Worm (Caenorhabditis elegans) whole organism, L3 larva: ENCODE results near the gene srlf-37.

ENCODE experiments used
- ZK546.5 ChIP-seq: sonication (generic microtip); optimal IDR thresholded peaks from 2 replicates; lab custom pipeline; 2017; ENCODE audit warnings: missing biosample characterization, missing genetic modification characterization
- aly-2 ChIP-seq: fragments of 150-350 bp; optimal IDR thresholded peaks from 2 replicates; lab custom pipeline; 2014; ENCODE audit warnings: missing biosample characterization, missing genetic modification characterization
- ama-1 ChIP-seq: fragments of 150-350 bp; optimal IDR thresholded peaks from 2 replicates; lab custom pipeline; 2018
- ceh-16 ChIP-seq: sonication (generic microtip); optimal IDR thresholded peaks from 2 replicates; lab custom pipeline; 2017; ENCODE audit warnings: missing biosample characterization, missing genetic modification characterization
- ceh-82 ChIP-seq: fragments of 150-350 bp; optimal IDR thresholded peaks from 2 replicates; lab custom pipeline; 2014; ENCODE audit warnings: missing biosample characterization, missing genetic modification characterization
- ceh-9 ChIP-seq: sonication (generic microtip); optimal IDR thresholded peaks from 2 replicates; lab custom pipeline; 2018; ENCODE audit warnings: missing biosample characterization, missing genetic modification characterization
- egl-27 ChIP-seq: sonication (generic microtip); optimal IDR thresholded peaks from 4 replicates; lab custom pipeline; 2017; ENCODE audit warnings: missing biosample characterization, missing genetic modification reagents, missing genetic modification characterization
- egl-5 ChIP-seq: fragments of 150-350 bp; optimal IDR thresholded peaks from 2 replicates; lab custom pipeline; 2017; ENCODE audit warnings: missing biosample characterization, missing genetic modification reagents, missing genetic modification characterization, inconsistent platforms
- elt-1 ChIP-seq: fragments of 150-350 bp; optimal IDR thresholded peaks from 2 replicates; lab custom pipeline; 2014; ENCODE audit warnings: missing biosample characterization, missing genetic modification characterization
- elt-2 ChIP-seq: sonication (generic microtip); optimal IDR thresholded peaks from 2 replicates; lab custom pipeline; 2016; ENCODE audit warnings: missing genetic modification reagents, mild to moderate bottlenecking, missing genetic modification characterization, missing compliant biosample characterization
- elt-3 ChIP-seq, 3 experiments: fragments of 150-350 bp in 1 of 3; sonication (generic microtip) in 2 of 3; optimal IDR thresholded peaks; 2 replicates in 2 of 3; 4 replicates in 1 of 3; lab custom pipeline; 2014 to 2017; ENCODE audit warnings: missing biosample characterization in 3 of 3, missing genetic modification characterization in 3 of 3
- eor-1 ChIP-seq, 2 experiments: fragments of 150-350 bp; optimal IDR thresholded peaks; 2 replicates each; lab custom pipeline; 2014 to 2018; ENCODE audit warnings: missing biosample characterization in 2 of 2, missing genetic modification characterization in 2 of 2
- fkh-2 ChIP-seq: fragments of 150-350 bp; optimal IDR thresholded peaks from 2 replicates; lab custom pipeline; 2014; ENCODE audit warnings: missing biosample characterization, missing genetic modification reagents, missing genetic modification characterization
- jun-1 ChIP-seq: fragments of 150-350 bp; optimal IDR thresholded peaks from 2 replicates; lab custom pipeline; 2014; ENCODE audit warnings: missing biosample characterization, missing genetic modification reagents, missing genetic modification characterization
- lsy-12 ChIP-seq: sonication (generic microtip); optimal IDR thresholded peaks from 2 replicates; lab custom pipeline; 2016; ENCODE audit warnings: mild to moderate bottlenecking, missing genetic modification characterization, missing compliant biosample characterization
- mml-1 ChIP-seq: fragments of 150-350 bp; sonication (generic microtip); optimal IDR thresholded peaks from 3 replicates; lab custom pipeline; 2014; ENCODE audit warnings: missing biosample characterization, missing genetic modification characterization
- nfya-1 ChIP-seq: sonication (generic microtip); optimal IDR thresholded peaks from 2 replicates; lab custom pipeline; 2017; ENCODE audit warnings: missing genetic modification characterization, mild to moderate bottlenecking, missing compliant biosample characterization, antibody characterized with exemption, moderate library complexity; ENCODE audit not compliant: insufficient read depth
- nhr-11 ChIP-seq: fragments of 150-350 bp; optimal IDR thresholded peaks from 2 replicates; lab custom pipeline; 2014; ENCODE audit warnings: missing biosample characterization, missing genetic modification characterization
- nhr-23 ChIP-seq: fragments of 150-350 bp; optimal IDR thresholded peaks from 2 replicates; lab custom pipeline; 2014; ENCODE audit warnings: missing biosample characterization, missing genetic modification reagents, missing genetic modification characterization
- nhr-237 ChIP-seq: fragments of 150-350 bp; optimal IDR thresholded peaks from 2 replicates; lab custom pipeline; 2014; ENCODE audit warnings: missing biosample characterization, missing genetic modification characterization
- nhr-25 ChIP-seq: sonication (generic microtip); optimal IDR thresholded peaks from 2 replicates; lab custom pipeline; 2017; ENCODE audit warnings: missing biosample characterization, missing genetic modification characterization
- nhr-28 ChIP-seq: fragments of 150-350 bp; optimal IDR thresholded peaks from 2 replicates; lab custom pipeline; 2014; ENCODE audit warnings: missing biosample characterization, missing genetic modification characterization
- nhr-43 ChIP-seq: sonication (generic microtip); optimal IDR thresholded peaks from 2 replicates; lab custom pipeline; 2016; ENCODE audit warnings: mild to moderate bottlenecking, missing genetic modification characterization, missing compliant biosample characterization; ENCODE audit not compliant: poor library complexity, severe bottlenecking
- nhr-67 ChIP-seq: fragments of 150-350 bp; optimal IDR thresholded peaks from 2 replicates; lab custom pipeline; 2014; ENCODE audit warnings: missing biosample characterization, missing genetic modification characterization
- nhr-76 ChIP-seq: fragments of 150-350 bp; sonication (generic microtip); optimal IDR thresholded peaks from 5 replicates; lab custom pipeline; 2014; ENCODE audit warnings: missing biosample characterization, missing genetic modification characterization
- nhr-77 ChIP-seq: fragments of 150-350 bp; optimal IDR thresholded peaks from 2 replicates; lab custom pipeline; 2014; ENCODE audit warnings: missing biosample characterization, missing genetic modification characterization
- pha-4 ChIP-seq: fragments of 150-350 bp; optimal IDR thresholded peaks from 2 replicates; lab custom pipeline; 2014; ENCODE audit warnings: missing biosample characterization, missing genetic modification reagents, missing genetic modification characterization
- sea-2 ChIP-seq: fragments of 150-350 bp; sonication (generic microtip); optimal IDR thresholded peaks from 4 replicates; lab custom pipeline; 2014; ENCODE audit warnings: missing biosample characterization, missing genetic modification reagents, missing genetic modification characterization
- skn-1 ChIP-seq: fragments of 150-350 bp; optimal IDR thresholded peaks from 2 replicates; lab custom pipeline; 2014; ENCODE audit warnings: missing biosample characterization, missing genetic modification characterization
- tbx-2 ChIP-seq: sonication (generic microtip); optimal IDR thresholded peaks from 2 replicates; lab custom pipeline; 2016; ENCODE audit warnings: mild to moderate bottlenecking, missing genetic modification characterization, missing compliant biosample characterization
- unc-62 ChIP-seq: fragments of 150-350 bp; sonication (generic microtip); optimal IDR thresholded peaks from 4 replicates; lab custom pipeline; 2014; ENCODE audit warnings: missing biosample characterization, missing genetic modification reagents, missing genetic modification characterization
- ztf-4 ChIP-seq: fragments of 150-350 bp; optimal IDR thresholded peaks from 2 replicates; lab custom pipeline; 2014; ENCODE audit warnings: missing biosample characterization, missing genetic modification characterization

The srlf-37 gene

DNA sequence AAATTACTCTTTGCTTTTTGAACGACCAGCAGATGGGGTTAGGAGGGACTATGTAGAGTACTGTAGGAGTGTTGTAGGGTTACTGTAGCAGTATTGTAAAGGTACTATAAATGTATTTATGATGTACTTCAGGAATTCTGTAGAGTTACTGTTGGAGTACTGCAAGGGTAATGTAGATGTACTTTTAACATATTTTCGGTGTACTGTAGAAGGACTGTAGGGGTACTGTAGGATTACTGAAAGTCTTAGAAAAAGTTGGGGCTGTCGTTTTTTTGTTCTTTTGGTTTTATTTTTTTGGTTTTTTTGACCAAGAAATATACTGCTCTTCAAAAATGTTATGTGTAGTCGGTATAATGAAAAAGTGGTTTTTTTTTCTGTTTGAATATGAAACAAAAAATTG lies 5.4 kb downstream of the srlf-37 start:
- no peak for TF ChIP-seq fkh-2 (tag; lab: Kevin White, UChicago)
- no peak for TF ChIP-seq ceh-82 (tag; lab: Kevin White, UChicago)
- no peak for TF ChIP-seq nhr-77 (tag; lab: Kevin White, UChicago)

DNA sequence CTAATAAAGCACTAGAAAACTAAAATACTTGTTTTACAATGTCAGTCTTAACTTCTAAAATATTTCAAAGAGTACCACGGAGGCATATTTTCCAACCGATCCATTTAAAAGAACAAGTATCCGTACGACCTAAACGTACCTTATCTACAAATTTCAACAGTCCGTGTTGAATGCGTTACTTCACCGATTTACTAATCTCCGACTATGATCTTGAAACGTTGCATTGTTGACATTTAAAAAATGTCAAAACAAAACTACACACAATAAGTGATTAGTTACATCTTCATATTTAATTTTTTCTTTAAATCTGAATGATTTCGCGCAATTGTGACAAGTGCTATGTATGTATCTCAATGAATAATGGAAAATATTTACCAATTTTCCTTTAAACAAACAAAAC lies 6.2 kb downstream of the srlf-37 start:
- peak; percentile 85 for TF ChIP-seq elt-1 (tag; lab: Kevin White, UChicago)
- no peak for TF ChIP-seq tbx-2 (tag; lab: Kevin White, UChicago)
- no peak for TF ChIP-seq egl-27 (tag; lab: Kevin White, UChicago)
- peak; percentile 58 for TF ChIP-seq nhr-23 (tag; lab: Kevin White, UChicago)

DNA sequence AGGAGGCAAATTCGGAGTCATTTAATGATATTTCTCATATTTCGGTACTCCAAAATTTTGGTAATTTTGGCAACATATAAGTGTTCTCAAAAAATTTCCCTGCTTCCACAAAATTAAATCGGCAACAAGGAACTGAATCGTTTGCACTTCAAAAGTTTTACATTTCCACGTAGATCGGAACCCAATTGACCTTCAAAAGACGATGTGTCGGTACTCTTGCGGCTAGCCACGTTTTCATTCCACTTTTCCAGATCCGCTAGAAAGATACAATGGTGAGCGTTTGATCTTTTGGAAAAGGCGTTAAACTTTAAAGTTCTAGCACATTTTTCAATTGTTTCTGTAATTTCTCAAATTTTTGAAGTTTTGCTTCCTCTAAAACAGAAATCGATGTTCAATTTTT lies 7.1 kb downstream of the srlf-37 start:
- no peak for TF ChIP-seq ama-1 (lab: Kevin White, UChicago)
- no peak for TF ChIP-seq nhr-43
- no peak for TF ChIP-seq ZK546.5 (tag; lab: Kevin White, UChicago)
- TF ChIP-seq ceh-82 (tag; lab: Kevin White, UChicago): no peak
- peak; percentile 88 for TF ChIP-seq elt-1 (tag; lab: Kevin White, UChicago)
- peak; percentile 59 for TF ChIP-seq nhr-23 (tag; lab: Kevin White, UChicago)
- peak; percentile 40 for TF ChIP-seq nhr-25
- no peak for TF ChIP-seq egl-5 (tag; lab: Kevin White, UChicago)
- TF ChIP-seq ceh-16 (tag; lab: Kevin White, UChicago): no peak

- TF ChIP-seq tbx-2 (tag; lab: Kevin White, UChicago) (no peak), sea-2 (GFP tag; lab: Kevin White, UChicago) (no peak), nfya-1 (tag; lab: Kevin White, UChicago) (no peak), eor-1 (tag; optimal IDR thresholded peaks at IDR 0.05; lab: Kevin White, UChicago) (no peak), egl-27 (tag; lab: Kevin White, UChicago) (no peak), nhr-67 (no peak), nhr-28 (tag; lab: Kevin White, UChicago) (no peak), nhr-77 (tag; lab: Kevin White, UChicago) (no peak), egl-5 (tag; lab: Kevin White, UChicago) (no peak), ceh-9 (tag; lab: Kevin White, UChicago) (no peak), pha-4 (no peak), elt-2 (no peak), mml-1 (tag; lab: Kevin White, UChicago) (no peak), aly-2 (tag; lab: Kevin White, UChicago) (no peak), skn-1 (no peak), lsy-12 (tag; lab: Kevin White, UChicago) (no peak)
Observed at ce11 chrV:592959-593358, 11.0 kb downstream of the srlf-37 start, which contains the start of gene ZK488.5. TSS of gene ZK488.5 (plus strand) at chrV:593259.

ce11 chrV:590182-590581 lies 13.8 kb downstream of the srlf-37 start, which contains the start of gene ZK488.6:
TSS of gene ZK488.6 (plus strand) at chrV:590482.
- no peak for TF ChIP-seq unc-62
- no peak for TF ChIP-seq nhr-76 (tag; lab: Kevin White, UChicago)
- TF ChIP-seq nhr-25: no peak
- no peak for TF ChIP-seq lsy-12 (tag; lab: Kevin White, UChicago)
- TF ChIP-seq eor-1 (tag; optimal IDR thresholded peaks at IDR 0.05; lab: Kevin White, UChicago): no peak
- TF ChIP-seq nhr-28 (tag; lab: Kevin White, UChicago): no peak
- no peak for TF ChIP-seq jun-1 (tag; lab: Kevin White, UChicago)
- TF ChIP-seq ztf-4 (tag; lab: Kevin White, UChicago): no peak
- TF ChIP-seq ceh-16 (tag; lab: Kevin White, UChicago): no peak
- TF ChIP-seq ceh-82 (tag; lab: Kevin White, UChicago): no peak
- TF ChIP-seq tbx-2 (tag; lab: Kevin White, UChicago): no peak
- TF ChIP-seq elt-3 (tag; optimal IDR thresholded peaks at IDR 0.05; lab: Kevin White, UChicago): no peak

DNA sequence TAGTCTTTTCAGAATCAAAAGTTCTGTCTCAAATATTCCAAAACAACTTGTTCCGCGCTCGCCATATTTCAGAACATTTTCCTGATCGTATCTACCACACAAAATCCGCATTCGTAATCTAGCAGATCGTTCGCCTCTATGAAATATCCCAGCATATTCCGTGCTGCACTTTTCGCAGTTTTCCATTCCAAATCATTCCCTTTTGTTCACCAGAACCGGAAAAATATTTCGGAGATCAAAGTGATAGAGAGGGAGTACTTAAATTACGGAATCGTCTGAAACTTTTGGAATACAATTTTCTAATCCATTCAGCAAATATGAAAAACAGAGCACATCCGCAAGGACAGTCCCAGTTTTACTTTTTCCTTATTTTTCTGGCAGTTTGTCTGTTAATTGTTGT lies 16.2 kb downstream of the srlf-37 start, which contains the start of gene K06H6.1:
TSS of gene K06H6.1 (plus strand) at position 301 of the 400 bp plus-strand sequence.
- TF ChIP-seq nhr-76 (tag; lab: Kevin White, UChicago): no peak
- no peak for TF ChIP-seq elt-2
- no peak for TF ChIP-seq aly-2 (tag; lab: Kevin White, UChicago)
- no peak for TF ChIP-seq nhr-237 (tag; lab: Kevin White, UChicago)
- TF ChIP-seq nhr-11 (tag; lab: Kevin White, UChicago): no peak
- no peak for TF ChIP-seq sea-2 (GFP tag; lab: Kevin White, UChicago)
